Fruit fly (Drosophila melanogaster): ENCODE measurements around the gene Agpat1.
A peak's percentile ranks its signal among the peaks of the same experiment; 100 is the strongest.

dm6 chrX:12737057-12737734 is 27.9 kb upstream of the Agpat1 start:
- TF ChIP-seq gl (tag; optimal IDR thresholded peaks at IDR 0.05) (peak; percentile 90), CG8159 (tag; optimal IDR thresholded peaks at IDR 0.05) (peak; percentile 79), rn (GFP tag; IDR thresholded peaks at IDR 0.05) (peak; percentile 78), D1 (tag; optimal IDR thresholded peaks at IDR 0.05) (peak; percentile 51), CG10348 (GFP tag; IDR thresholded peaks at IDR 0.05) (no peak), CG9948 (tag; optimal IDR thresholded peaks at IDR 0.05) (peak; percentile 80), CG32121 (GFP tag; IDR thresholded peaks at IDR 0.05) (peak; percentile 92)
